Worm (Caenorhabditis elegans) whole organism, late embryonic: ENCODE measurements around the gene T22D1.5.

ENCODE experiments used
- elt-2 ChIP-seq: sonication (generic microtip); optimal IDR thresholded peaks from 2 replicates; lab custom pipeline; 2016; ENCODE audit warnings: missing genetic modification reagents, missing genetic modification characterization, missing compliant biosample characterization
- rnt-1 ChIP-seq: sonication (generic microtip); optimal IDR thresholded peaks from 2 replicates; lab custom pipeline; 2016; ENCODE audit warnings: missing genetic modification characterization, missing compliant biosample characterization

ce11 chrIV:6951259-6951658 lies 47.5 kb downstream of the T22D1.5 start:
- TF ChIP-seq rnt-1 (no peak), elt-2 (tag; lab: Kevin White, UChicago) (no peak)
